Worm (Caenorhabditis elegans): ENCODE measurements around the gene R07E5.5.

DNA sequence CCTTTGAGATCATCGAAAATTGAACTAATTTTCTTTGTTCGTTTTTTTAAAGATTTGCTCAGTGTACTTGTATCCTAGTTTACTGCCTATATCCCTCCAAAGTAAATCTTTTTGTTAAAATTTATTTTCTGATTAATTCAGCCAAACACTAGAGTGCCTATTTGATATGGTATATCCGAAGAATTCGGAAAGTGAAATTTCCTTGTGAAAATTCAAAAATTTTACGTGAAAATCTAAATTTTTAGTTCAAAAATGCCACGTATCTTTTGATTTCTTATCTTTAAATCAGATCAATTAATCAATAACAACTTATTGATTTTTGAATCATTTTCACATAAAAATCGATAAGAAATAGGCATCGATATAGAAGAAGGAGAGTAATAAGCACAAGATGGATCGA lies 1.2 kb downstream of the R07E5.5 start, which contains the start of gene R07E5.6:
- no peak for TF ChIP-seq unc-55 (GFP tag; optimal IDR thresholded peaks at IDR 0.05)
- TF ChIP-seq ets-4 (tag; optimal IDR thresholded peaks at IDR 0.05), result no peak
- TF ChIP-seq elt-2 (tag; optimal IDR thresholded peaks at IDR 0.05), result no peak
- TF ChIP-seq ceh-22 (tag; optimal IDR thresholded peaks at IDR 0.05), result no peak
- no peak for TF ChIP-seq nhr-11 (tag; optimal IDR thresholded peaks at IDR 0.05)
- no peak for TF ChIP-seq sox-4 (tag; optimal IDR thresholded peaks at IDR 0.05)
- TF ChIP-seq pqm-1 (tag; optimal IDR thresholded peaks at IDR 0.05), result no peak
- no peak for TF ChIP-seq pha-4 (tag; optimal IDR thresholded peaks at IDR 0.05)
- no peak for TF ChIP-seq ceh-24 (tag; optimal IDR thresholded peaks at IDR 0.05)
- TF ChIP-seq dmd-4 (tag; optimal IDR thresholded peaks at IDR 0.05; ENCODE audit: borderline replicate concordance), result no peak
- TF ChIP-seq hlh-8 (tag; optimal IDR thresholded peaks at IDR 0.05), result no peak
- TF ChIP-seq ceh-30 (tag; optimal IDR thresholded peaks at IDR 0.05), result no peak
- TF ChIP-seq ceh-2 (tag; optimal IDR thresholded peaks at IDR 0.05), result no peak
- no peak for TF ChIP-seq nfya-1 (tag; optimal IDR thresholded peaks at IDR 0.05)

Measured in whole organism, late embryonic.